Fruit fly (Drosophila melanogaster) ovary, adult (tissue): ENCODE results near the gene CG31551.

Experiments
- CG17801 ChIP-seq: fragments of 200-800 bp; optimal IDR thresholded peaks from 2 replicates; lab custom pipeline; 2019; ENCODE audit warnings: missing biosample characterization, mild to moderate bottlenecking, missing genetic modification characterization, moderate library complexity; ENCODE audit not compliant: partially characterized antibody

Gene CG31551

dm6 chr3R:5669740-5670659 lies 42.3 kb downstream of the CG31551 start:
- TF ChIP-seq CG17801 (GFP tag; lab: Kevin White, UChicago), result no peak

- TF ChIP-seq CG17801 (GFP tag; lab: Kevin White, UChicago), result peak; percentile 30
Measured at dm6 chr3R:5670660-5671264, 43.1 kb downstream of the CG31551 start.

dm6 chr3R:5671265-5671663 lies 43.6 kb downstream of the CG31551 start:
- TF ChIP-seq CG17801 (GFP tag; lab: Kevin White, UChicago), result no peak

dm6 chr3R:5671795-5672657 lies 44.4 kb downstream of the CG31551 start:
- no peak for TF ChIP-seq CG17801 (GFP tag; lab: Kevin White, UChicago)

- TF ChIP-seq CG17801 (GFP tag; lab: Kevin White, UChicago), result peak; percentile 62
Measured at dm6 chr3R:5672658-5673217, 45.1 kb downstream of the CG31551 start.
